Worm (Caenorhabditis elegans): ENCODE data around the gene ZC477.7.
A peak's percentile ranks its signal among the peaks of the same experiment; 100 is the strongest.

The ZC477.7 gene

ce11 chrIV:7083976-7084375, 27.3 kb downstream of the ZC477.7 start:
- no peak for TF ChIP-seq D2030.7 (GFP tag; IDR thresholded peaks at IDR 0.05)
- TF ChIP-seq Y56A3A.18 (GFP tag; IDR thresholded peaks at IDR 0.05), result 0 out of 2 replicates have a peak, but pooled peaks have one; percentile 52

- TF ChIP-seq F22D6.2 (tag; optimal IDR thresholded peaks at IDR 0.05) (no peak), snpc-3.4 (tag; optimal IDR thresholded peaks at IDR 0.05) (peak; percentile 90), hsf-1 (GFP tag; IDR thresholded peaks at IDR 0.05) (peak; percentile 88), nhr-179 (tag; optimal IDR thresholded peaks at IDR 0.05) (no peak), T26A5.8 (tag; optimal IDR thresholded peaks at IDR 0.05) (peak; percentile 62), aptf-2 (GFP tag; conservative IDR thresholded peaks at IDR 0.05) (no peak), lin-40 (tag; optimal IDR thresholded peaks at IDR 0.05) (no peak), ztf-28 (GFP tag; IDR thresholded peaks at IDR 0.05) (no peak), B0261.1 (tag; optimal IDR thresholded peaks at IDR 0.05) (peak; percentile 25), lin-54 (GFP tag; optimal IDR thresholded peaks at IDR 0.05) (peak; percentile 86), F57C9.4 (tag; optimal IDR thresholded peaks at IDR 0.05) (no peak), dpff-1 (tag; optimal IDR thresholded peaks at IDR 0.05) (peak; percentile 40), F49E8.2 (tag; optimal IDR thresholded peaks at IDR 0.05; ENCODE audit: insufficient read depth) (peak; percentile 98), mxl-1 (tag; optimal IDR thresholded peaks at IDR 0.05) (peak; percentile 61), madf-6 (GFP tag; IDR thresholded peaks at IDR 0.05) (peak; percentile 90), madf-8 (GFP tag; conservative IDR thresholded peaks at IDR 0.05) (peak; percentile 46), rpc-1 (optimal IDR thresholded peaks at IDR 0.05) (no peak), rpc-1 (tag; optimal IDR thresholded peaks at IDR 0.05) (peak; percentile 11), Y53G8AR.9 (GFP tag; conservative IDR thresholded peaks at IDR 0.05) (peak; percentile 94), C17E4.6 (GFP tag; IDR thresholded peaks at IDR 0.05) (peak; percentile 83), nhr-90 (tag; optimal IDR thresholded peaks at IDR 0.05) (peak; percentile 20), Y53F4B.3 (GFP tag; IDR thresholded peaks at IDR 0.05) (no peak), dpl-1 (GFP tag; optimal IDR thresholded peaks at IDR 0.05) (no peak), lin-26 (GFP tag; IDR thresholded peaks at IDR 0.05) (peak; percentile 89), ceh-27 (GFP tag; optimal IDR thresholded peaks at IDR 0.05) (peak; percentile 37), efl-1 (GFP tag; optimal IDR thresholded peaks at IDR 0.05) (peak; percentile 46), ama-1 (optimal IDR thresholded peaks at IDR 0.05) (no peak), ama-1 (GFP tag; optimal IDR thresholded peaks at IDR 0.05) (peak in 1 of 2 experiments; percentile 90), Y79H2A.3 (GFP tag; conservative IDR thresholded peaks at IDR 0.05) (peak; percentile 86), lin-35 (GFP tag; optimal IDR thresholded peaks at IDR 0.05) (peak in 2 of 3 experiments; percentile 3 to 43), ceh-58 (GFP tag; IDR thresholded peaks at IDR 0.05) (peak; percentile 90), ets-4 (GFP tag; optimal IDR thresholded peaks at IDR 0.05) (peak; percentile 21), nfya-1 (tag; optimal IDR thresholded peaks at IDR 0.05; ENCODE audit: borderline replicate concordance, insufficient read depth) (no peak), rec-8 (tag; optimal IDR thresholded peaks at IDR 0.05) (peak in 1 of 2 experiments; percentile 75), tbp1 (GFP tag; optimal IDR thresholded peaks at IDR 0.05) (peak; percentile 72), hrde-1 (tag; optimal IDR thresholded peaks at IDR 0.05; ENCODE audit: borderline replicate concordance) (peak; percentile 98), bed-2 (GFP tag; IDR thresholded peaks at IDR 0.05) (no peak), nhr-80 (tag; optimal IDR thresholded peaks at IDR 0.05) (no peak), let-607 (tag; optimal IDR thresholded peaks at IDR 0.05) (no peak), F52B5.7 (tag; optimal IDR thresholded peaks at IDR 0.05) (peak; percentile 91), attf-5 (GFP tag; optimal IDR thresholded peaks at IDR 0.05) (peak; percentile 45), nhr-120 (GFP tag; IDR thresholded peaks at IDR 0.05) (no peak), K11D2.4 (GFP tag; IDR thresholded peaks at IDR 0.05) (no peak), F39B2.1 (GFP tag; IDR thresholded peaks at IDR 0.05) (no peak), tlf-1 (GFP tag; optimal IDR thresholded peaks at IDR 0.05) (peak; percentile 61), B0035.1 (tag; optimal IDR thresholded peaks at IDR 0.05) (peak; percentile 80)
Measured at ce11 chrIV:7083382-7083784, 27.9 kb downstream of the ZC477.7 start, which contains the start of gene Y43B11AR.3. TSS of gene Y43B11AR.3 (minus strand) at chrIV:7083716.

Measured in whole organism, young adult.